Fruit fly (Drosophila melanogaster) whole organism, wandering third instar larva: Measurements from ENCODE around the gene CG5162.
A peak's percentile ranks its signal among the peaks of the same experiment; 100 is the strongest.

Experiments used
- Abd-B ChIP-seq: fragments of >200 bp; optimal IDR thresholded peaks from 2 replicates; lab custom pipeline; 2017; ENCODE audit warnings: missing biosample characterization, missing genetic modification characterization
- CG32264 ChIP-seq: fragments of 200-800 bp; sonication (Bioruptor generic); optimal IDR thresholded peaks from 2 replicates; lab custom pipeline; 2016; ENCODE audit warnings: missing biosample characterization, missing genetic modification characterization
- CG9705 ChIP-seq: fragments of 200-800 bp; sonication (Bioruptor generic); optimal IDR thresholded peaks from 2 replicates; lab custom pipeline; 2018; ENCODE audit warnings: missing biosample characterization, mild to moderate bottlenecking, missing genetic modification characterization
- CrebA ChIP-seq: fragments of 200-800 bp; sonication (Bioruptor generic); optimal IDR thresholded peaks from 2 replicates; lab custom pipeline; 2016; ENCODE audit warnings: missing biosample characterization, mild to moderate bottlenecking, missing genetic modification characterization, borderline replicate concordance
- Dfd ChIP-seq: fragments of >200 bp; optimal IDR thresholded peaks from 2 replicates; lab custom pipeline; 2017; ENCODE audit warnings: missing biosample characterization, missing genetic modification characterization
- Dif ChIP-seq: fragments of 200-275, 200-300 bp; sonication (Bioruptor generic); optimal IDR thresholded peaks from 2 replicates; lab custom pipeline; 2018; ENCODE audit warnings: missing biosample characterization, missing genetic modification characterization; ENCODE audit not compliant: partially characterized antibody
- GATAd ChIP-seq: sonication (Bioruptor generic); optimal IDR thresholded peaks from 2 replicates; lab custom pipeline; 2016; ENCODE audit warnings: missing biosample characterization, missing genetic modification characterization
- HLH106 ChIP-seq: fragments of 200-800 bp; optimal IDR thresholded peaks from 3 replicates; lab custom pipeline; 2019; ENCODE audit warnings: missing biosample characterization, mild to moderate bottlenecking, missing genetic modification characterization, moderate library complexity
- Hr78 ChIP-seq: fragments of >200 bp; optimal IDR thresholded peaks from 2 replicates; lab custom pipeline; 2017; ENCODE audit warnings: missing biosample characterization, missing genetic modification characterization
- Hr83 ChIP-seq: fragments of 200-300 bp; sonication (Bioruptor generic); optimal IDR thresholded peaks from 2 replicates; lab custom pipeline; 2016; ENCODE audit warnings: missing biosample characterization, mild to moderate bottlenecking, missing genetic modification characterization, moderate library complexity; ENCODE audit not compliant: poor library complexity, severe bottlenecking
- Jra ChIP-seq: sonication (Bioruptor generic); optimal IDR thresholded peaks from 2 replicates; lab custom pipeline; 2016; ENCODE audit warnings: missing biosample characterization, missing genetic modification characterization
- Mio ChIP-seq: sonication (Bioruptor generic); optimal IDR thresholded peaks from 2 replicates; lab custom pipeline; 2016; ENCODE audit warnings: missing biosample characterization, missing genetic modification characterization
- N ChIP-seq: fragments of >200 bp; optimal IDR thresholded peaks from 2 replicates; lab custom pipeline; 2018; ENCODE audit warnings: missing biosample characterization, missing external identifiers, missing genetic modification characterization
- OdsH ChIP-seq: fragments of 200-800 bp; sonication (Bioruptor generic); optimal IDR thresholded peaks from 2 replicates; lab custom pipeline; 2016; ENCODE audit warnings: missing biosample characterization, mild to moderate bottlenecking, missing genetic modification characterization
- Rel ChIP-seq, 2 experiments: fragments of 200-800 bp; sonication (Bioruptor generic) in 1 of 2; optimal IDR thresholded peaks; 2 replicates in 1 of 2; 3 replicates in 1 of 2; lab custom pipeline; 2016 to 2019; ENCODE audit warnings: mild to moderate bottlenecking in 2 of 2, missing biosample characterization in 2 of 2, missing genetic modification characterization in 2 of 2, moderate library complexity in 1 of 2
- Sp1 ChIP-seq: fragments of 200-800 bp; sonication (Bioruptor generic); optimal IDR thresholded peaks from 3 replicates; lab custom pipeline; 2019; ENCODE audit warnings: missing biosample characterization, mild to moderate bottlenecking, missing genetic modification characterization, moderate library complexity
- Vsx2 ChIP-seq: fragments of 200-300, 225-300 bp; sonication (Bioruptor generic); optimal IDR thresholded peaks from 2 replicates; lab custom pipeline; 2018; ENCODE audit warnings: missing biosample characterization, missing genetic modification characterization; ENCODE audit not compliant: partially characterized antibody
- br ChIP-seq: fragments of 200-800 bp; sonication (Bioruptor generic); optimal IDR thresholded peaks from 2 replicates; lab custom pipeline; 2016; ENCODE audit warnings: missing biosample characterization, missing genetic modification characterization
- brk ChIP-seq: fragments of 200-800 bp; sonication (Bioruptor generic); optimal IDR thresholded peaks from 2 replicates; lab custom pipeline; 2016; ENCODE audit warnings: missing biosample characterization, mild to moderate bottlenecking, missing genetic modification characterization
- dl ChIP-seq, 2 experiments: fragments of 175-275, 200-275 bp in 1 of 2; fragments of 200-275 bp in 1 of 2; sonication (Bioruptor generic); optimal IDR thresholded peaks; lab custom pipeline; 2018; ENCODE audit warnings: mild to moderate bottlenecking in 2 of 2, missing biosample characterization in 2 of 2, missing genetic modification characterization in 2 of 2, moderate library complexity in 2 of 2; ENCODE audit not compliant: partially characterized antibody in 2 of 2, insufficient read depth in 1 of 2
- dmrt93B ChIP-seq: fragments of 200-800 bp; sonication (Bioruptor generic); optimal IDR thresholded peaks from 2 replicates; lab custom pipeline; 2018; ENCODE audit warnings: missing biosample characterization, mild to moderate bottlenecking, missing genetic modification characterization
- dsf ChIP-seq: sonication (Bioruptor generic); optimal IDR thresholded peaks from 2 replicates; lab custom pipeline; 2016; ENCODE audit warnings: missing biosample characterization, missing genetic modification characterization, borderline replicate concordance
- ey ChIP-seq: fragments of 200-800 bp; sonication (Bioruptor generic); optimal IDR thresholded peaks from 2 replicates; lab custom pipeline; 2016; ENCODE audit warnings: missing biosample characterization, missing genetic modification characterization
- foxo ChIP-seq, 2 experiments: fragments of 200-800 bp; sonication (Bioruptor generic); optimal IDR thresholded peaks; 2 replicates in 1 of 2; 3 replicates in 1 of 2; lab custom pipeline; 2016 to 2017; ENCODE audit warnings: missing biosample characterization in 2 of 2, missing genetic modification characterization in 2 of 2
- fru ChIP-seq: fragments of 200-800 bp; sonication (Bioruptor generic); optimal IDR thresholded peaks from 3 replicates; lab custom pipeline; 2016; ENCODE audit warnings: missing biosample characterization, mild to moderate bottlenecking, missing genetic modification characterization
- h ChIP-seq: fragments of 200-800 bp; sonication (Bioruptor generic); optimal IDR thresholded peaks from 3 replicates; lab custom pipeline; 2016; ENCODE audit warnings: missing biosample characterization, mild to moderate bottlenecking, missing genetic modification characterization
- jim ChIP-seq: fragments of 175-275, 200-325 bp; sonication (Bioruptor generic); optimal IDR thresholded peaks from 2 replicates; lab custom pipeline; 2016; ENCODE audit warnings: missing biosample characterization, mild to moderate bottlenecking, missing genetic modification characterization
- lola ChIP-seq: fragments of >200 bp; optimal IDR thresholded peaks from 2 replicates; lab custom pipeline; 2017; ENCODE audit warnings: missing biosample characterization, missing genetic modification characterization
- pan ChIP-seq: fragments of >200 bp; optimal IDR thresholded peaks from 2 replicates; lab custom pipeline; 2017
- psq ChIP-seq: fragments of 200-800 bp; sonication (Bioruptor generic); optimal IDR thresholded peaks from 3 replicates; lab custom pipeline; 2017; ENCODE audit warnings: missing biosample characterization, mild to moderate bottlenecking, missing genetic modification characterization, moderate library complexity
- rgr ChIP-seq: fragments of 200-800 bp; sonication (Bioruptor generic); optimal IDR thresholded peaks from 3 replicates; lab custom pipeline; 2016; ENCODE audit warnings: missing biosample characterization, mild to moderate bottlenecking, missing genetic modification characterization
- sage ChIP-seq: fragments of 200-800 bp; sonication (Bioruptor generic); optimal IDR thresholded peaks from 2 replicates; lab custom pipeline; 2016; ENCODE audit warnings: missing biosample characterization, mild to moderate bottlenecking, missing genetic modification characterization
- sv ChIP-seq: fragments of 200-800 bp; sonication (Bioruptor generic); optimal IDR thresholded peaks from 3 replicates; lab custom pipeline; 2016; ENCODE audit warnings: missing biosample characterization, missing genetic modification characterization
- tai ChIP-seq: sonication (Bioruptor generic); optimal IDR thresholded peaks from 2 replicates; lab custom pipeline; 2016; ENCODE audit warnings: missing biosample characterization, missing genetic modification characterization
- usp ChIP-seq: fragments of >200 bp; optimal IDR thresholded peaks from 2 replicates; lab custom pipeline; 2017; ENCODE audit warnings: missing biosample characterization, missing genetic modification characterization

Gene CG5162

dm6 chrX:17232642-17233041, 17.5 kb downstream of the CG5162 start, which contains the start of gene f:
TSS of gene f (plus strand) at chrX:17232942.
- TF ChIP-seq CG9705 (GFP tag; lab: Kevin White, UChicago) (no peak), Jra (GFP tag; lab: Kevin White, UChicago) (no peak), fru (no peak), brk (no peak), Dif (GFP tag; lab: Kevin White, UChicago) (no peak), usp (GFP tag; lab: Kevin White, UChicago) (no peak), dsf (GFP tag; lab: Kevin White, UChicago) (no peak), h (GFP tag; lab: Kevin White, UChicago) (no peak), foxo (GFP tag; optimal IDR thresholded peaks at IDR 0.05; lab: Kevin White, UChicago) (no peak), Abd-B (GFP tag; lab: Kevin White, UChicago) (no peak), CrebA (GFP tag; lab: Kevin White, UChicago) (no peak)

dm6 chrX:17236468-17236867, 21.4 kb downstream of the CG5162 start:
- TF ChIP-seq Vsx2 (GFP tag; lab: Kevin White, UChicago) (no peak), dl (GFP tag; optimal IDR thresholded peaks at IDR 0.05; lab: Kevin White, UChicago; ENCODE audit: insufficient read depth in 1 of 2, partially characterized antibody in 2 of 2) (no peak)

dm6 chrX:17237421-17237820, 22.3 kb downstream of the CG5162 start:
- TF ChIP-seq rgr (GFP tag; lab: Kevin White, UChicago) = peak; percentile 52
- no peak for TF ChIP-seq pan (lab: Kevin White, UChicago)
- TF ChIP-seq psq (GFP tag; lab: Kevin White, UChicago) = peak; percentile 42
- TF ChIP-seq tai (GFP tag; lab: Kevin White, UChicago) = no peak
- TF ChIP-seq CG32264 (GFP tag; lab: Kevin White, UChicago) = no peak
- TF ChIP-seq CG9705 (GFP tag; lab: Kevin White, UChicago) = no peak
- TF ChIP-seq h (GFP tag; lab: Kevin White, UChicago) = peak; percentile 49
- no peak for TF ChIP-seq lola
- peak in 1 of 2 experiments; percentile 18 for TF ChIP-seq foxo (GFP tag; optimal IDR thresholded peaks at IDR 0.05; lab: Kevin White, UChicago)
- peak; percentile 27 for TF ChIP-seq HLH106 (tag; lab: Kevin White, UChicago)
- no peak for TF ChIP-seq brk
- no peak for TF ChIP-seq GATAd
- no peak for TF ChIP-seq Sp1 (GFP tag; lab: Kevin White, UChicago)
- no peak for TF ChIP-seq sv (GFP tag; lab: Kevin White, UChicago)
- TF ChIP-seq ey (GFP tag; lab: Kevin White, UChicago) = peak; percentile 21
- TF ChIP-seq br (GFP tag; lab: Kevin White, UChicago) = no peak
- no peak for TF ChIP-seq Hr83 (GFP tag; lab: Kevin White, UChicago)
- no peak for TF ChIP-seq sage
- TF ChIP-seq Rel (GFP tag; optimal IDR thresholded peaks at IDR 0.05; lab: Kevin White, UChicago) = no peak
- no peak for TF ChIP-seq Rel (tag; optimal IDR thresholded peaks at IDR 0.05; lab: Kevin White, UChicago)
- TF ChIP-seq OdsH (GFP tag; lab: Kevin White, UChicago) = peak; percentile 54
- TF ChIP-seq dl (GFP tag; optimal IDR thresholded peaks at IDR 0.05; lab: Kevin White, UChicago; ENCODE audit: insufficient read depth in 1 of 2, partially characterized antibody in 2 of 2) = no peak
- TF ChIP-seq jim (GFP tag; lab: Kevin White, UChicago) = no peak
- no peak for TF ChIP-seq Dfd (GFP tag; lab: Kevin White, UChicago)
- TF ChIP-seq N (GFP tag; lab: Kevin White, UChicago) = no peak
- peak; percentile 32 for TF ChIP-seq fru
- peak; percentile 2 for TF ChIP-seq dmrt93B (GFP tag; lab: Kevin White, UChicago)
- TF ChIP-seq Hr78 (GFP tag; lab: Kevin White, UChicago) = no peak
- no peak for TF ChIP-seq Mio (GFP tag; lab: Kevin White, UChicago)
- TF ChIP-seq Jra (GFP tag; lab: Kevin White, UChicago) = no peak
- no peak for TF ChIP-seq Vsx2 (GFP tag; lab: Kevin White, UChicago)
- no peak for TF ChIP-seq Dif (GFP tag; lab: Kevin White, UChicago)
